Worm (Caenorhabditis elegans) whole organism, young adult: Measurements from ENCODE around the gene try-1.
"Not testable (repeated sequence)": the region's sequence is repeated elsewhere in the genome, so short reads cannot be mapped to it uniquely, and the experiment has no call there.

ENCODE experiments used
- F39B2.1 ChIP-seq: fragments of 200-800 bp; sonication (Bioruptor generic); IDR thresholded peaks from 2 replicates; pipeline ENCODE4 v1.3.6; 2022; ENCODE audit warnings: missing genetic modification reagents, missing genetic modification characterization, missing compliant biosample characterization
- T26A5.8 ChIP-seq: sonication (generic microtip); optimal IDR thresholded peaks from 2 replicates; lab custom pipeline; 2016; ENCODE audit warnings: missing genetic modification characterization, missing compliant biosample characterization
- lag-1 ChIP-seq: fragments of 200-800 bp; sonication (Bioruptor generic); IDR thresholded peaks from 2 replicates; pipeline ENCODE4 v1.3.6; 2022; ENCODE audit warnings: missing genetic modification reagents, missing genetic modification characterization, missing compliant biosample characterization

The try-1 gene

DNA sequence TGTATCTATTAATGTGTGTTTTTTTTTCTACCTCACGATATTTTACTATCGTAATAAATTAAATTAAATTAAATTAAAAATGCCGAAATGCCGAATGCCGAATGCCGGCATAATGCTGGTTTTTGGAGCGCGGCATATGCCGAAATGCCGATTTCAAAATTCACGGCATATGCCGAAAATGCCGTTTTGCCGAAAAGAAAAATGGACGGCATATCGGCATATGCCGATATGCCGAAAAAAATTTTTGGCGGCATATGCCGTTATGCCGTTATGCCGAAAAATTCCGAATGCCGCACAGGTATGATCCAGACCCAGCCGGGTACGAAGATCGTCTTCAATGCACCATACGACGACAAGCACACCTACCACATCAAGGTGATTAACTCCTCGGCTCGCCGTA is 50.8 kb downstream of the try-1 start, which contains the start of gene msp-32:
Gene msp-32 (plus strand): TSS at position 301 of the 400 bp plus-strand sequence.
- not testable (repeated sequence) for TF ChIP-seq T26A5.8 (tag; lab: Kevin White, UChicago); F39B2.1 (GFP tag; lab: Robert Waterston, UW); lag-1 (GFP tag; lab: Robert Waterston, UW)
- TF ChIP-seq, all 124 proteins: peak for 0; not testable (repeated sequence) for 124
